Worm (Caenorhabditis elegans): ENCODE data around the gene srlf-24.
A peak's percentile ranks its signal among the peaks of the same experiment; 100 is the strongest.

Gene srlf-24

DNA sequence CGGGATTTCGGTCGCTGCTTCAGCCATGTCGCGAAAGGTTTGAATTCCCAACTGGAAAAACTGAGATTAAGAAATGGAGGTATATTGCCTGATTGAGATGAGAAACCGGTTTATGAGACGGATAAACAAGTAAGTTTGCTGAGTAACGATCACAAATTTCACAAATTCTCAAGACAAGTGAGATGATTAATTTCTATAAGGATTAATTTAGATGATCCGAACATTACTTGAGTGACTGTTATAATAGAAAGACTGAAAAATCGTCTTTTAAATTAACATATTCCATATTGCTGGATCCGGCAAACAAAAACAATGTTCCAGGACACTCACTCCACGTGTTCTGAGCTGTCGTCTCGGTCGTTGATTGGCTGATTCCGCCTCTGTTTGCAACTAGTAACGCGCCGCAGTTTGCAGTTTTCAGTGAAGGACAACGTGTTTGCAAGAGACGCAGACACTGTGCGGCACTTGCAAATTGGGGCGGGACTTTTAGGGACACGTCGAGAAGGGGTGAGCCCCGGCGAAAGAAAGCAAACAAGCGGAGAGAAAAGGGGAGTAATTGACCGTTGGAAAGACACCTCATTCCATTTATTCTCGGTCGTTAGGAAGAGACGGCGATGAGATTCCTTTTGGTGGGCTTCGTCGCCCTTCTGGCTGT is 13.3 kb upstream of the srlf-24 start, which contains the start of the genes imp-2 and enpl-1:
TSS of gene imp-2 (minus strand) at position 51 of the 655 bp plus-strand sequence.
TSS of gene enpl-1 (plus strand) at position 462 of the 655 bp plus-strand sequence.
- TF ChIP-seq ceh-19 (GFP tag; optimal IDR thresholded peaks at IDR 0.05) = peak; percentile 53
- TF ChIP-seq ceh-24 (tag; optimal IDR thresholded peaks at IDR 0.05) = no peak
- peak; percentile 50 for TF ChIP-seq ceh-2 (tag; optimal IDR thresholded peaks at IDR 0.05)
- TF ChIP-seq unc-42 (tag; optimal IDR thresholded peaks at IDR 0.05) = peak; percentile 83
- TF ChIP-seq pat-9 (tag; optimal IDR thresholded peaks at IDR 0.05) = no peak
- TF ChIP-seq elt-2 (tag; optimal IDR thresholded peaks at IDR 0.05) = peak; percentile 66
- TF ChIP-seq ceh-14 (tag; optimal IDR thresholded peaks at IDR 0.05) = peak; percentile 46
- TF ChIP-seq pqm-1 (tag; optimal IDR thresholded peaks at IDR 0.05) = peak; percentile 61
- TF ChIP-seq dmd-4 (tag; optimal IDR thresholded peaks at IDR 0.05; ENCODE audit: borderline replicate concordance) = no peak
- TF ChIP-seq unc-3 (GFP tag; conservative IDR thresholded peaks at IDR 0.05) = peak; percentile 12; the same call in 1 of the 2 replicates
- peak; percentile 13 for TF ChIP-seq unc-3 (tag; optimal IDR thresholded peaks at IDR 0.05)
- no peak for TF ChIP-seq gmeb-2 (tag; optimal IDR thresholded peaks at IDR 0.05)
- TF ChIP-seq Y22D7AL.16 (tag; optimal IDR thresholded peaks at IDR 0.05) = no peak
- TF ChIP-seq hlh-30 (tag; optimal IDR thresholded peaks at IDR 0.05; ENCODE audit: insufficient read depth) = peak; percentile 81
- TF ChIP-seq fkh-6 (tag; optimal IDR thresholded peaks at IDR 0.05) = no peak
- peak; percentile 6 for TF ChIP-seq ceh-22 (tag; optimal IDR thresholded peaks at IDR 0.05)
- TF ChIP-seq syd-9 (tag; optimal IDR thresholded peaks at IDR 0.05) = peak; percentile 42
- no peak for TF ChIP-seq C38D4.7 (GFP tag; optimal IDR thresholded peaks at IDR 0.05)
- TF ChIP-seq tbx-2 (tag; optimal IDR thresholded peaks at IDR 0.05) = peak; percentile 93
- TF ChIP-seq ets-4 (tag; optimal IDR thresholded peaks at IDR 0.05) = peak; percentile 11
- peak; percentile 28 for TF ChIP-seq madf-2 (tag; optimal IDR thresholded peaks at IDR 0.05)
- TF ChIP-seq nhr-11 (tag; optimal IDR thresholded peaks at IDR 0.05) = no peak
- no peak for TF ChIP-seq odd-2 (tag; optimal IDR thresholded peaks at IDR 0.05)
- TF ChIP-seq ttx-3 (tag; optimal IDR thresholded peaks at IDR 0.05) = peak; percentile 20
- TF ChIP-seq C08G9.2 (tag; optimal IDR thresholded peaks at IDR 0.05) = peak; percentile 49
- no peak for TF ChIP-seq mec-3 (tag; optimal IDR thresholded peaks at IDR 0.05; ENCODE audit: borderline replicate concordance)
- TF ChIP-seq unc-55 (GFP tag; optimal IDR thresholded peaks at IDR 0.05) = peak; percentile 50
- no peak for TF ChIP-seq unc-86 (tag; optimal IDR thresholded peaks at IDR 0.05)
- TF ChIP-seq ztf-16 (tag; optimal IDR thresholded peaks at IDR 0.05) = peak; percentile 50
- TF ChIP-seq ceh-45 (GFP tag; IDR thresholded peaks at IDR 0.05) = no peak
- TF ChIP-seq pag-3 (tag; optimal IDR thresholded peaks at IDR 0.05; ENCODE audit: borderline replicate concordance) = no peak
- peak; percentile 60 for TF ChIP-seq K09A11.1 (tag; optimal IDR thresholded peaks at IDR 0.05; ENCODE audit: insufficient read depth)
- no peak for TF ChIP-seq ceh-9 (tag; optimal IDR thresholded peaks at IDR 0.05)
- TF ChIP-seq ref-2 (tag; optimal IDR thresholded peaks at IDR 0.05) = peak; percentile 85
- peak; percentile 91 for TF ChIP-seq ceh-31 (tag; optimal IDR thresholded peaks at IDR 0.05)
- TF ChIP-seq K02D7.2 (tag; optimal IDR thresholded peaks at IDR 0.05) = no peak
- TF ChIP-seq sdc-2 (tag; optimal IDR thresholded peaks at IDR 0.05) = peak; percentile 51
- TF ChIP-seq nfya-1 (tag; optimal IDR thresholded peaks at IDR 0.05) = peak; percentile 100
- TF ChIP-seq dve-1 (tag; optimal IDR thresholded peaks at IDR 0.05) = peak; percentile 51
- peak; percentile 51 for TF ChIP-seq pax-1 (tag; optimal IDR thresholded peaks at IDR 0.05)
- TF ChIP-seq hlh-6 (tag; optimal IDR thresholded peaks at IDR 0.05) = no peak
- TF ChIP-seq ceh-18 (tag; optimal IDR thresholded peaks at IDR 0.05) = peak; percentile 61
- TF ChIP-seq pros-1 (tag; optimal IDR thresholded peaks at IDR 0.05) = peak; percentile 74
- peak; percentile 42 for TF ChIP-seq hlh-8 (tag; optimal IDR thresholded peaks at IDR 0.05)
- peak; percentile 80 for TF ChIP-seq ceh-34 (tag; optimal IDR thresholded peaks at IDR 0.05)
- peak; percentile 39 for TF ChIP-seq F13H6.1 (tag; optimal IDR thresholded peaks at IDR 0.05)
- TF ChIP-seq pha-2 (tag; optimal IDR thresholded peaks at IDR 0.05) = no peak
- peak; percentile 25 for TF ChIP-seq sox-4 (tag; optimal IDR thresholded peaks at IDR 0.05)
- TF ChIP-seq tbx-7 (tag; optimal IDR thresholded peaks at IDR 0.05) = peak; percentile 58

All from whole organism, late embryonic.